In genomic region chr3L:20900996-20901395, dm6 we compare ENCODE assay signal across 3 fruit fly cellular contexts.
A peak's percentile ranks its signal among the peaks of the same experiment; 100 is the strongest.
TF ChIP-seq lines count a peak whose summit lies in the region.

No protein-coding gene starts in this region.

- TF ChIP-seq CTCF in whole organism, embryonic (GFP tag; optimal IDR thresholded peaks at IDR 0.05; lab: Kevin White, UChicago), result no peak

TF ChIP-seq in whole organism, embryonic, 481 proteins besides CTCF, POLR2A, EP300 and RAD21 (continues in another document):
- TF ChIP-seq exex (tag; optimal IDR thresholded peaks at IDR 0.05; lab: Kevin White, UChicago), result no peak
- TF ChIP-seq BtbVII (GFP tag; optimal IDR thresholded peaks at IDR 0.05; lab: Kevin White, UChicago), result no peak
- TF ChIP-seq da (GFP tag; optimal IDR thresholded peaks at IDR 0.05; lab: Kevin White, UChicago), result no peak
- no peak for TF ChIP-seq Atf-2 (GFP tag; optimal IDR thresholded peaks at IDR 0.05; lab: Kevin White, UChicago)
- no peak for TF ChIP-seq CG4820 (GFP tag; optimal IDR thresholded peaks at IDR 0.05; lab: Kevin White, UChicago)
- TF ChIP-seq shn (GFP tag; optimal IDR thresholded peaks at IDR 0.05; lab: Kevin White, UChicago), result no peak
- peak; percentile 32 for TF ChIP-seq CG6813 (GFP tag; optimal IDR thresholded peaks at IDR 0.05; lab: Kevin White, UChicago)
- TF ChIP-seq GATAe (GFP tag; conservative IDR thresholded peaks at IDR 0.05; lab: Robert Waterston, UW), result no peak
- no peak for TF ChIP-seq CG8290 (GFP tag; optimal IDR thresholded peaks at IDR 0.05; lab: Kevin White, UChicago)
- peak in 1 of 2 experiments; percentile 31 for TF ChIP-seq CG8290 (tag; optimal IDR thresholded peaks at IDR 0.05; lab: Kevin White, UChicago)
- no peak for TF ChIP-seq CG30020 (tag; optimal IDR thresholded peaks at IDR 0.05; lab: Kevin White, UChicago)
- peak; percentile 4 for TF ChIP-seq odd (GFP tag; optimal IDR thresholded peaks at IDR 0.05; lab: Kevin White, UChicago)
- no peak for TF ChIP-seq CG8388 (GFP tag; optimal IDR thresholded peaks at IDR 0.05; lab: Kevin White, UChicago)
- TF ChIP-seq dmrt99B (tag; optimal IDR thresholded peaks at IDR 0.05; lab: Kevin White, UChicago), result no peak
- TF ChIP-seq CG3995 (GFP tag; optimal IDR thresholded peaks at IDR 0.05; lab: Kevin White, UChicago), result no peak
- no peak for TF ChIP-seq wek (GFP tag; optimal IDR thresholded peaks at IDR 0.05; lab: Kevin White, UChicago)
- no peak for TF ChIP-seq CG6854 (GFP tag; optimal IDR thresholded peaks at IDR 0.05; lab: Kevin White, UChicago)
- peak; percentile 70 for TF ChIP-seq CG12769 (tag; optimal IDR thresholded peaks at IDR 0.05; lab: Kevin White, UChicago)
- TF ChIP-seq unpg (GFP tag; optimal IDR thresholded peaks at IDR 0.05; lab: Kevin White, UChicago), result peak; percentile 8
- TF ChIP-seq CG3281 (GFP tag; optimal IDR thresholded peaks at IDR 0.05; lab: Kevin White, UChicago), result peak; percentile 24
- TF ChIP-seq CG3163 (GFP tag; optimal IDR thresholded peaks at IDR 0.05; lab: Kevin White, UChicago), result no peak
- no peak for TF ChIP-seq fd64A (GFP tag; optimal IDR thresholded peaks at IDR 0.05; lab: Kevin White, UChicago)
- TF ChIP-seq cad (GFP tag; optimal IDR thresholded peaks at IDR 0.05; lab: Kevin White, UChicago), result no peak
- TF ChIP-seq CG13775 (GFP tag; optimal IDR thresholded peaks at IDR 0.05; lab: Kevin White, UChicago), result no peak
- no peak for TF ChIP-seq amos (GFP tag; IDR thresholded peaks at IDR 0.05; lab: Robert Waterston, UW; ENCODE audit: partially characterized antibody)
- no peak for TF ChIP-seq sima (GFP tag; optimal IDR thresholded peaks at IDR 0.05; lab: Kevin White, UChicago)
- TF ChIP-seq CG1603 (tag; optimal IDR thresholded peaks at IDR 0.05; lab: Kevin White, UChicago), result peak; percentile 41
- no peak for TF ChIP-seq ara (GFP tag; IDR thresholded peaks at IDR 0.05; lab: Robert Waterston, UW)
- no peak for TF ChIP-seq Lhr (GFP tag; optimal IDR thresholded peaks at IDR 0.05; lab: Kevin White, UChicago)
- TF ChIP-seq zfh1 (GFP tag; IDR thresholded peaks at IDR 0.05; lab: Robert Waterston, UW), result 0 out of 3 replicates have a peak, but pooled peaks have one; percentile 30
- TF ChIP-seq bcd (GFP tag; optimal IDR thresholded peaks at IDR 0.05; lab: Kevin White, UChicago), result peak; percentile 33

TF ChIP-seq in whole organism, prepupa, 60 proteins besides CTCF, POLR2A, EP300 and RAD21:
- no peak for TF ChIP-seq CG6854 (GFP tag; optimal IDR thresholded peaks at IDR 0.05; lab: Kevin White, UChicago)
- peak; percentile 66 for TF ChIP-seq fkh (GFP tag; optimal IDR thresholded peaks at IDR 0.05; lab: Kevin White, UChicago)

TF ChIP-seq in whole organism, wandering third instar larva, 38 proteins besides CTCF, POLR2A, EP300 and RAD21:
- TF ChIP-seq Jra (GFP tag; optimal IDR thresholded peaks at IDR 0.05; lab: Kevin White, UChicago) (no peak), Hr83 (GFP tag; optimal IDR thresholded peaks at IDR 0.05; lab: Kevin White, UChicago; ENCODE audit: poor library complexity, severe bottlenecking) (peak; percentile 38)

Comparison
In these comparisons a context has a peak if more than half of its experiments do, and no peak if none do; other contexts are left out.
1. Of the 7 proteins assayed by ChIP-seq in both whole organism, embryonic and whole organism, prepupa: peak only in whole organism, embryonic: Sox102F; only in whole organism, prepupa: none; in both: none; in neither: 6.